Fruit fly (Drosophila melanogaster) whole organism, embryonic: ENCODE measurements around the gene Sfp33A3.

ENCODE experiments used
- Abd-B ChIP-seq: fragments of 200-800 bp; sonication (Bioruptor generic); optimal IDR thresholded peaks from 2 replicates; lab custom pipeline; 2018; ENCODE audit warnings: missing biosample characterization, mild to moderate bottlenecking, missing genetic modification characterization, moderate library complexity
- Blimp-1 ChIP-seq: fragments of 200-800 bp; sonication (Bioruptor generic); optimal IDR thresholded peaks from 3 replicates; lab custom pipeline; 2018; ENCODE audit warnings: missing biosample characterization, missing genetic modification characterization, mild to moderate bottlenecking, moderate library complexity, missing genetic modification reagents
- CG10321 ChIP-seq: fragments of 200-800 bp; sonication (Bioruptor generic); IDR thresholded peaks from 2 replicates; pipeline ENCODE4 v1.3.6; 2022; ENCODE audit warnings: missing biosample characterization, missing genetic modification characterization
- CG11504 ChIP-seq: fragments of 200-800 bp; sonication (Bioruptor generic); optimal IDR thresholded peaks from 3 replicates; lab custom pipeline; 2019; ENCODE audit warnings: missing biosample characterization, mild to moderate bottlenecking, missing genetic modification characterization, moderate library complexity
- CG12155 ChIP-seq: fragments of 200-800 bp; sonication (Bioruptor generic); optimal IDR thresholded peaks from 3 replicates; lab custom pipeline; 2016; ENCODE audit warnings: missing biosample characterization, missing genetic modification characterization
- CG13775 ChIP-seq: fragments of 200-800 bp; sonication (Bioruptor generic); optimal IDR thresholded peaks from 3 replicates; lab custom pipeline; 2017; ENCODE audit warnings: missing biosample characterization, mild to moderate bottlenecking, missing genetic modification characterization
- CG14667 ChIP-seq: fragments of 200-800 bp; sonication (Bioruptor generic); IDR thresholded peaks from 2 replicates; pipeline ENCODE4 v1.3.6; 2022; ENCODE audit warnings: missing biosample characterization, missing genetic modification characterization
- CG15479 ChIP-seq: fragments of 200-800 bp; sonication (Bioruptor generic); optimal IDR thresholded peaks from 3 replicates; lab custom pipeline; 2019; ENCODE audit warnings: missing biosample characterization, mild to moderate bottlenecking, missing genetic modification characterization, moderate library complexity
- CG15514 ChIP-seq: fragments of 200-800 bp; sonication (Bioruptor generic); optimal IDR thresholded peaks from 3 replicates; lab custom pipeline; 2017; ENCODE audit warnings: missing biosample characterization, missing genetic modification characterization, mild to moderate bottlenecking, moderate library complexity, missing genetic modification reagents
- CG16813 ChIP-seq: fragments of 200-800 bp; sonication (Bioruptor generic); IDR thresholded peaks from 3 replicates; pipeline ENCODE4 v1.3.6; 2022; ENCODE audit warnings: missing biosample characterization, missing genetic modification characterization; ENCODE audit not compliant: partially characterized antibody
- CG16815 ChIP-seq: fragments of 200-800 bp; sonication (Bioruptor generic); optimal IDR thresholded peaks from 3 replicates; lab custom pipeline; 2017; ENCODE audit warnings: missing biosample characterization, mild to moderate bottlenecking, missing genetic modification characterization
- CG17186 ChIP-seq: fragments of 200-800 bp; sonication (Bioruptor generic); optimal IDR thresholded peaks from 3 replicates; lab custom pipeline; 2017; ENCODE audit warnings: missing biosample characterization, missing genetic modification reagents, missing genetic modification characterization
- CG17912 ChIP-seq: fragments of 200-800 bp; sonication (Bioruptor generic); optimal IDR thresholded peaks from 2 replicates; lab custom pipeline; 2018; ENCODE audit warnings: missing biosample characterization, mild to moderate bottlenecking, missing genetic modification characterization
- CG2116 ChIP-seq: fragments of 200-800 bp; sonication (Bioruptor generic); optimal IDR thresholded peaks from 3 replicates; lab custom pipeline; 2018; ENCODE audit warnings: missing biosample characterization, mild to moderate bottlenecking, missing genetic modification characterization
- CG30403 ChIP-seq: fragments of 200-800 bp; sonication (Bioruptor generic); optimal IDR thresholded peaks from 3 replicates; lab custom pipeline; 2016; ENCODE audit warnings: missing biosample characterization, missing genetic modification characterization
- CG6791 ChIP-seq: fragments of 200-800 bp; sonication (Bioruptor generic); IDR thresholded peaks from 3 replicates; pipeline ENCODE4 v1.3.6; 2022; ENCODE audit warnings: missing biosample characterization, missing genetic modification characterization; ENCODE audit not compliant: partially characterized antibody
- CG7357 ChIP-seq: fragments of 200-800 bp; sonication (Bioruptor generic); IDR thresholded peaks from 3 replicates; pipeline ENCODE4 v1.3.6; 2022; ENCODE audit warnings: missing biosample characterization, missing genetic modification characterization
- CG8281 ChIP-seq: fragments of 200-800 bp; sonication (Bioruptor generic); optimal IDR thresholded peaks from 2 replicates; lab custom pipeline; 2018; ENCODE audit warnings: missing biosample characterization, mild to moderate bottlenecking, missing genetic modification characterization, moderate library complexity
- CG9727 ChIP-seq: fragments of 200-800 bp; sonication (Bioruptor generic); optimal IDR thresholded peaks from 3 replicates; lab custom pipeline; 2017; ENCODE audit warnings: missing biosample characterization, mild to moderate bottlenecking, missing genetic modification characterization
- Dll ChIP-seq: fragments of 200-800 bp; sonication (Bioruptor generic); IDR thresholded peaks from 4 replicates; pipeline ENCODE4 v1.3.6; 2022; ENCODE audit warnings: missing biosample characterization, missing genetic modification characterization; ENCODE audit not compliant: partially characterized antibody
- Dref ChIP-seq: fragments of 200-800 bp; sonication (Bioruptor generic); IDR thresholded peaks from 2 replicates; pipeline ENCODE4 v1.3.6; 2022; ENCODE audit warnings: missing biosample characterization, missing genetic modification characterization
- Fer3 ChIP-seq: fragments of 200-800 bp; sonication (Bioruptor generic); optimal IDR thresholded peaks from 2 replicates; lab custom pipeline; 2018; ENCODE audit warnings: missing biosample characterization, mild to moderate bottlenecking, missing genetic modification characterization, moderate library complexity
- HLH4C ChIP-seq: fragments of 200-800 bp; sonication (Bioruptor generic); IDR thresholded peaks from 3 replicates; pipeline ENCODE4 v1.3.6; 2022; ENCODE audit warnings: missing biosample characterization, missing genetic modification characterization; ENCODE audit not compliant: partially characterized antibody
- HmgZ ChIP-seq: fragments of 200-800 bp; sonication (Bioruptor generic); optimal IDR thresholded peaks from 2 replicates; lab custom pipeline; 2018; ENCODE audit warnings: missing biosample characterization, mild to moderate bottlenecking, missing genetic modification characterization
- MTF-1 ChIP-seq: fragments of 200-800 bp; sonication (Bioruptor generic); optimal IDR thresholded peaks from 2 replicates; lab custom pipeline; 2018; ENCODE audit warnings: missing biosample characterization, mild to moderate bottlenecking, missing genetic modification characterization, borderline replicate concordance
- NC2β ChIP-seq: fragments of 200-800 bp; sonication (Bioruptor generic); optimal IDR thresholded peaks from 2 replicates; lab custom pipeline; 2016; ENCODE audit warnings: missing biosample characterization, missing genetic modification characterization
- Scr ChIP-seq: fragments of 200-800 bp; sonication (Bioruptor generic); IDR thresholded peaks from 2 replicates; pipeline ENCODE4 v1.3.6; 2022; ENCODE audit warnings: missing biosample characterization, missing genetic modification characterization; ENCODE audit not compliant: partially characterized antibody
- Sox102F ChIP-seq: fragments of 200-800 bp; sonication (Bioruptor generic); optimal IDR thresholded peaks from 2 replicates; lab custom pipeline; 2018; ENCODE audit warnings: missing biosample characterization, mild to moderate bottlenecking, missing genetic modification characterization, moderate library complexity
- TFAM ChIP-seq: fragments of 200-800 bp; sonication (Bioruptor generic); optimal IDR thresholded peaks from 2 replicates; lab custom pipeline; 2017; ENCODE audit warnings: missing biosample characterization, missing genetic modification characterization, inconsistent platforms
- Xrp1 ChIP-seq: fragments of 200-800 bp; sonication (Bioruptor generic); IDR thresholded peaks from 2 replicates; pipeline ENCODE4 v1.3.6; 2022; ENCODE audit warnings: missing biosample characterization, missing genetic modification characterization
- YL-1 ChIP-seq: fragments of 200-800 bp; sonication (Bioruptor generic); optimal IDR thresholded peaks from 3 replicates; lab custom pipeline; 2017; ENCODE audit warnings: missing biosample characterization, mild to moderate bottlenecking, missing genetic modification characterization
- amos ChIP-seq: fragments of 200-800 bp; sonication (Bioruptor generic); IDR thresholded peaks from 2 replicates; pipeline ENCODE4 v1.3.6; 2022; ENCODE audit warnings: missing biosample characterization, missing genetic modification characterization; ENCODE audit not compliant: partially characterized antibody
- ato ChIP-seq: fragments of 200-800 bp; sonication (Bioruptor generic); IDR thresholded peaks from 2 replicates; pipeline ENCODE4 v1.3.6; 2022; ENCODE audit warnings: missing biosample characterization, missing genetic modification characterization; ENCODE audit not compliant: partially characterized antibody
- br ChIP-seq: fragments of >200 bp; optimal IDR thresholded peaks from 2 replicates; lab custom pipeline; 2017
- chn ChIP-seq: fragments of 200-800 bp; sonication (Bioruptor generic); optimal IDR thresholded peaks from 2 replicates; lab custom pipeline; 2016; ENCODE audit warnings: missing biosample characterization, missing genetic modification characterization
- ci ChIP-seq: fragments of 200-800 bp; sonication (Bioruptor generic); IDR thresholded peaks from 3 replicates; pipeline ENCODE4 v1.3.6; 2022; ENCODE audit warnings: missing biosample characterization, missing genetic modification characterization
- dpn ChIP-seq, 2 experiments: fragments of 200-800 bp; sonication (Bioruptor generic); optimal IDR thresholded peaks; 3 replicates each; lab custom pipeline; 2016; ENCODE audit warnings: missing biosample characterization in 2 of 2, missing genetic modification characterization in 2 of 2
- ftz-f1 ChIP-seq: fragments of 200-800 bp; sonication (Bioruptor generic); optimal IDR thresholded peaks from 2 replicates; lab custom pipeline; 2016; ENCODE audit warnings: missing biosample characterization, missing genetic modification characterization
- gem ChIP-seq: fragments of 200-800 bp; sonication (Bioruptor generic); optimal IDR thresholded peaks from 2 replicates; lab custom pipeline; 2019; ENCODE audit warnings: missing biosample characterization, mild to moderate bottlenecking, missing genetic modification characterization, moderate library complexity
- lov ChIP-seq, 2 experiments: fragments of 200-800 bp in 1 of 2; fragments of >200 bp in 1 of 2; sonication (Bioruptor generic) in 1 of 2; IDR thresholded peaks in 1 of 2; optimal IDR thresholded peaks in 1 of 2; 2 replicates in 1 of 2; 3 replicates in 1 of 2; pipeline versions ENCODE4 v1.3.6 to Lab custom; 2017 to 2022; ENCODE audit warnings: missing biosample characterization in 1 of 2, missing genetic modification characterization in 1 of 2
- nerfin-2 ChIP-seq: fragments of 200-800 bp; sonication (Bioruptor generic); IDR thresholded peaks from 2 replicates; pipeline ENCODE4 v1.3.6; 2022; ENCODE audit warnings: missing biosample characterization, missing genetic modification characterization; ENCODE audit not compliant: partially characterized antibody
- prd ChIP-seq, 3 experiments: fragments of >200 bp in 2 of 3; fragments of 200-800 bp in 1 of 3; sonication (Bioruptor generic) in 1 of 3; optimal IDR thresholded peaks in 2 of 3; IDR thresholded peaks in 1 of 3; 2 replicates in 2 of 3; 3 replicates in 1 of 3; pipeline versions ENCODE4 v1.3.6 to Lab custom; 2017 to 2022; ENCODE audit warnings: missing biosample characterization in 1 of 3, missing genetic modification characterization in 1 of 3
- pzg ChIP-seq: fragments of 200-800 bp; sonication (Bioruptor generic); optimal IDR thresholded peaks from 3 replicates; lab custom pipeline; 2018; ENCODE audit warnings: missing biosample characterization, mild to moderate bottlenecking, missing genetic modification characterization, moderate library complexity
- slou ChIP-seq: fragments of 200-800 bp; sonication (Bioruptor generic); optimal IDR thresholded peaks from 3 replicates; lab custom pipeline; 2016; ENCODE audit warnings: missing biosample characterization, missing genetic modification characterization
- so ChIP-seq: fragments of 200-800 bp; sonication (Bioruptor generic); IDR thresholded peaks from 3 replicates; pipeline ENCODE4 v1.3.6; 2022; ENCODE audit warnings: missing biosample characterization, missing genetic modification characterization
- tio ChIP-seq: fragments of 200-800 bp; sonication (Bioruptor generic); optimal IDR thresholded peaks from 2 replicates; lab custom pipeline; 2017; ENCODE audit warnings: missing biosample characterization, missing genetic modification characterization, inconsistent platforms
- unpg ChIP-seq: fragments of 200-800 bp; sonication (Bioruptor generic); optimal IDR thresholded peaks from 3 replicates; lab custom pipeline; 2018; ENCODE audit warnings: missing biosample characterization, mild to moderate bottlenecking, missing genetic modification characterization, moderate library complexity
- z ChIP-seq: fragments of 200-800 bp; sonication (Bioruptor generic); IDR thresholded peaks from 3 replicates; pipeline ENCODE4 v1.3.6; 2022; ENCODE audit warnings: missing biosample characterization, missing genetic modification characterization

Gene Sfp33A3

DNA sequence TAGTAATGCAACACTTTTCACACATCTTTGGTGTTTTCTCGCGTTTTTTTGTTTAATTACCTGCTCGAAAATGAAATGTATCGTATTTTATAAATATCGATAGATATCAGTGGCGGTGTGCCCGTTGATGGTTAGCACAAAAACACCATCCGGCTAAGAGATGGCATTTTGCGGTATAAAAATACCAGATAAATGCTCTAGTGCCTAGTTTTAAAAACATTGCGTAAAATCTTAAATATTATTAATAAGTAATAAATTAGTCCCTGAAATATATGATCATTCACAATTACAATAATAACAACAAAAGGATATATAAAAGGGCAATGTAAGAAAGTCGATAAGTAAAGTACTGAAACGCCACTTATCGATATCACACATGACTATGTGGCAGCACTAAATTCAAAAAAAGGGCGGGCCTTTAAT, 26.0 kb upstream of the Sfp33A3 start, which contains the start of gene CycY (continued):
- TF ChIP-seq CG16813 (GFP tag; lab: Robert Waterston, UW) (peak; percentile 64), unpg (GFP tag; lab: Kevin White, UChicago) (peak; percentile 8), ci (GFP tag; lab: Robert Waterston, UW) (no peak), Abd-B (peak; percentile 39), CG8281 (tag; lab: Kevin White, UChicago) (no peak), CG30403 (peak; percentile 34), CG15479 (no peak), CG15514 (GFP tag; lab: Kevin White, UChicago) (peak; percentile 39), Blimp-1 (peak; percentile 19), CG11504 (tag; lab: Kevin White, UChicago) (peak; percentile 42), Xrp1 (GFP tag; lab: Robert Waterston, UW) (0 out of 2 replicates have a peak, but pooled peaks have one; percentile 5), CG17912 (GFP tag; lab: Kevin White, UChicago) (no peak), YL-1 (peak; percentile 40), CG16815 (no peak), HmgZ (tag; lab: Kevin White, UChicago) (peak; percentile 36), CG2116 (GFP tag; lab: Kevin White, UChicago) (peak; percentile 83), br (lab: Kevin White, UChicago) (no peak), gem (tag; lab: Kevin White, UChicago) (peak; percentile 57), Dll (GFP tag; lab: Robert Waterston, UW) (peak; percentile 84), prd (optimal IDR thresholded peaks at IDR 0.05; lab: Kevin White, UChicago) (no peak), prd (GFP tag; IDR thresholded peaks at IDR 0.05; lab: Robert Waterston, UW) (0 out of 3 replicates have a peak, but pooled peaks have one; percentile 20), CG14667 (no peak), NC2β (GFP tag; lab: Kevin White, UChicago) (no peak), ato (0 out of 2 replicates have a peak, but pooled peaks have one; percentile 35), CG10321 (GFP tag; lab: Robert Waterston, UW) (no peak), z (GFP tag; lab: Robert Waterston, UW) (no peak), CG17186 (GFP tag; lab: Kevin White, UChicago) (peak; percentile 27), TFAM (GFP tag; lab: Kevin White, UChicago) (no peak), nerfin-2 (0 out of 2 replicates have a peak, but pooled peaks have one; percentile 46), CG12155 (GFP tag; lab: Kevin White, UChicago) (peak; percentile 17), CG6791 (GFP tag; lab: Robert Waterston, UW) (0 out of 3 replicates have a peak, but pooled peaks have one; percentile 39), Scr (peak; percentile 79), dpn (GFP tag; optimal IDR thresholded peaks at IDR 0.05; lab: Kevin White, UChicago) (peak in 1 of 2 experiments; percentile 10), MTF-1 (GFP tag; lab: Kevin White, UChicago) (no peak), HLH4C (GFP tag; lab: Robert Waterston, UW) (0 out of 3 replicates have a peak, but pooled peaks have one; percentile 47), Sox102F (GFP tag; lab: Kevin White, UChicago) (peak; percentile 26), tio (GFP tag; lab: Kevin White, UChicago) (no peak), chn (no peak), Dref (peak; percentile 64), CG7357 (GFP tag; lab: Robert Waterston, UW) (no peak), lov (optimal IDR thresholded peaks at IDR 0.05; lab: Kevin White, UChicago) (no peak), lov (GFP tag; IDR thresholded peaks at IDR 0.05; lab: Robert Waterston, UW) (no peak), amos (GFP tag; lab: Robert Waterston, UW) (peak; percentile 68), slou (GFP tag; lab: Kevin White, UChicago) (no peak), CG13775 (GFP tag; lab: Kevin White, UChicago) (peak; percentile 21), so (GFP tag; lab: Robert Waterston, UW) (no peak), CG9727 (GFP tag; lab: Kevin White, UChicago) (peak; percentile 27), pzg (peak; percentile 82), ftz-f1 (GFP tag; lab: Kevin White, UChicago) (no peak), Fer3 (tag; lab: Kevin White, UChicago) (no peak)
